Fruit fly (Drosophila melanogaster): Measurements from ENCODE around the gene CG18666.

- TF ChIP-seq CG3163 (GFP tag; optimal IDR thresholded peaks at IDR 0.05) (no peak), zf30C (GFP tag; optimal IDR thresholded peaks at IDR 0.05) (no peak), bsh (GFP tag; optimal IDR thresholded peaks at IDR 0.05) (no peak), CG6765 (GFP tag; optimal IDR thresholded peaks at IDR 0.05) (no peak), Fer1 (GFP tag; optimal IDR thresholded peaks at IDR 0.05) (no peak), CG14860 (GFP tag; IDR thresholded peaks at IDR 0.05; ENCODE audit: partially characterized antibody) (no peak), sisA (GFP tag; IDR thresholded peaks at IDR 0.05) (no peak)
Measured at dm6 chr2L:11022804-11023203, 11.8 kb upstream of the CG18666 start.

Measured in whole organism, embryonic.